Worm (Caenorhabditis elegans): ENCODE data around the gene D1044.4.

The D1044.4 gene

DNA sequence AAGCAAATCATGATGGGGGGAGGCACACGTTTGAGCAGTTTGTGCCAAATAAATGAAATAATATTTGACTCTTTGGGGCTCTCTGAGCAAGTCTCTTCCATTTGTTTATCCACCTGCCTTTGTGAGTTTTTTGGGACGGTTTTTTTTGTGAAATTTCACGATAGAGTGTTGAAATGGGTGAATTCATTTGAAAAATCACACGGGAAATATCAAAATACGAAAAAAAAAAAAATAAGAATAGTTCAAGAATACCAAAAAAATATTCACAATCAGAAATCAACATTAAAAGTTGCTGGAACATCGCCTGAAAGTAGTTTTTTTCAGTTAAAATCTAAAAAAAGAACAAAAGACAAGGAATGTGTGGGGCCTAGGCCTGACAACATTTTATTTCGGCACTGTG, 9.3 kb downstream of the D1044.4 start, which contains the start of gene pqn-25:
TSS of gene pqn-25 (minus strand) at position 101 of the 400 bp plus-strand sequence.
- TF ChIP-seq sptf-1 (tag; optimal IDR thresholded peaks at IDR 0.05), result no peak
- TF ChIP-seq tbx-8 (GFP tag; optimal IDR thresholded peaks at IDR 0.05), result no peak
- TF ChIP-seq lin-32 (GFP tag; optimal IDR thresholded peaks at IDR 0.05), result no peak
- TF ChIP-seq M03D4.4 (tag; optimal IDR thresholded peaks at IDR 0.05), result no peak
- no peak for TF ChIP-seq unc-120 (tag; optimal IDR thresholded peaks at IDR 0.05; ENCODE audit: poor library complexity, severe bottlenecking)
- no peak for TF ChIP-seq hlh-1 (tag; optimal IDR thresholded peaks at IDR 0.05)
- TF ChIP-seq ceh-39 (tag; optimal IDR thresholded peaks at IDR 0.05), result no peak
- TF ChIP-seq ces-1 (GFP tag; optimal IDR thresholded peaks at IDR 0.05), result no peak
- no peak for TF ChIP-seq bed-3 (GFP tag; optimal IDR thresholded peaks at IDR 0.05)
- TF ChIP-seq ham-2 (GFP tag; optimal IDR thresholded peaks at IDR 0.05), result no peak
- TF ChIP-seq lin-13 (tag; optimal IDR thresholded peaks at IDR 0.05), result no peak
- TF ChIP-seq sem-2 (GFP tag; optimal IDR thresholded peaks at IDR 0.05), result no peak
- TF ChIP-seq flh-1 (GFP tag; optimal IDR thresholded peaks at IDR 0.05), result no peak
- TF ChIP-seq mab-5 (tag; optimal IDR thresholded peaks at IDR 0.05), result no peak
- no peak for TF ChIP-seq ztf-11 (tag; optimal IDR thresholded peaks at IDR 0.05)
- TF ChIP-seq drap-1 (GFP tag; optimal IDR thresholded peaks at IDR 0.05), result no peak
- no peak for TF ChIP-seq nhr-12 (tag; optimal IDR thresholded peaks at IDR 0.05)

DNA sequence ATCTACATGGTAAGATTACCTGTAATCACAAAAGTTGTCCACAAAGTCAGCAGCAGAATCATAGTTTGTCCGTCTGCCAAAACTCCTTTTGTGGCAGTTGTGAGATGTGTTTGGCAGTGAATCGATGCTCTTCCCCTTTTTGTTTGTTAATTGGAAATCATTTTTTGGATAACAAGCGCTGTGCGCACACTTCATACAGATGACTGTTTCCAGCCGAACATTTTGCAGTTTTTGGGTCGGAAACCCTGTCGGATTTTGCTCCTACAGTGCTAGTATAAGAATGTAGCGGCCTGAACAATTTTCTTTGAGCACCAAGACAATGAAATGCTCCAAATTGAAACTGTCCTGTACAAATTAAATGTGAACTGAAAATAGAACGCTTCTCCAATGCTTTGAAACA, 13.2 kb downstream of the D1044.4 start, which contains the start of gene D1044.7:
TSS of gene D1044.7 (minus strand) at position 101 of the 400 bp plus-strand sequence.
- TF ChIP-seq lin-32 (GFP tag; optimal IDR thresholded peaks at IDR 0.05) (no peak), unc-62 (GFP tag; optimal IDR thresholded peaks at IDR 0.05) (no peak), ham-2 (GFP tag; optimal IDR thresholded peaks at IDR 0.05) (no peak), drap-1 (GFP tag; optimal IDR thresholded peaks at IDR 0.05) (no peak), sptf-1 (tag; optimal IDR thresholded peaks at IDR 0.05) (no peak), ztf-11 (tag; optimal IDR thresholded peaks at IDR 0.05) (no peak), nhr-76 (tag; optimal IDR thresholded peaks at IDR 0.05) (no peak)

DNA sequence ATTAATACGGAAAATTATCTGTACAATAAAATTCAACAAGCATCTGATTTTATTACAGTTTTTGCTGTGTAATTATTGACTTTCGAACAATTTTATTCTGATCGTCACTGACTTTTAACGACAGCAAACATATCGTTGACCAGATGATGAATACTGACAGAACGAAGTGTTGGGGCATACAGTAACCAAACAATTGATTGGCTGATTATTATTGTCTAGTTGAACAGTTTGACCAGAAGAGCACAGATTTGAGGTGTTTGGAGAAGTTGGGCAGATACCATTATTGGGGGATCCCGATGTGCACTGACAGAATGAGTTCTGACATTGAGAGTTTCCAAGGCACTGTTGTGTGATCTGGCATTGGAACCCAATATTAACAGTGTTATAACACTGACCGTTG, 14.9 kb downstream of the D1044.4 start:
- no peak for TF ChIP-seq lin-32 (GFP tag; optimal IDR thresholded peaks at IDR 0.05)
- no peak for TF ChIP-seq unc-39 (tag; optimal IDR thresholded peaks at IDR 0.05)
- no peak for TF ChIP-seq nhr-2 (tag; optimal IDR thresholded peaks at IDR 0.05)
- TF ChIP-seq ceh-39 (tag; optimal IDR thresholded peaks at IDR 0.05), result no peak
- no peak for TF ChIP-seq mab-5 (tag; optimal IDR thresholded peaks at IDR 0.05)
- no peak for TF ChIP-seq sptf-1 (tag; optimal IDR thresholded peaks at IDR 0.05)
- TF ChIP-seq nhr-76 (tag; optimal IDR thresholded peaks at IDR 0.05), result no peak
- no peak for TF ChIP-seq ceh-83 (GFP tag; optimal IDR thresholded peaks at IDR 0.05)

DNA sequence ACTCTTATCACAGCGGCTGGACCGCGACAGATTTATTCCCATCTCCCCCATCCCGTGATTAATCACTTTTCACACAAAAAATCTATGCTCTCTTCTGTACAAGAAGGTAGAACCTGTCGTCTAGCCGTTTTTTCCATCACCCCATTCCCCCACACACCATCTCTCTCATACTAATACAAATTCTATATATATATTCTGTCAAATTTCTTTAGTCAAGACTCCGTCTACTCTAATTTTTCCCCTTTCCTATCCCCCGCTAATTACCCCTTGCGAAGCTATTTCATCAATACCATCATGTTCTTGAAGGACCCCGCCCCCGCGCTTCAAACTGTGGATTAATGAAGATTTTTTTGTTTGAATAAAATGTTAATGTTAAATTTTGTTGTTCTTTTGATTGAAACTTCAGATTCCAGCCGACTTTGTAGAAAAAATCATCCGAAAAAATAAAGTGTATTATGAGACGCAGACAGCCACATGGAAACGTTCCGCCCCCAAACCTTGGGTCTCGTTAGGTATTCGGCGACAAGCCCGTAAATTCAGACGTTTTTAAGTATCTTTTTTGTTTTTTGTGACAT, 15.7 kb downstream of the D1044.4 start:
- no peak for TF ChIP-seq bed-3 (GFP tag; optimal IDR thresholded peaks at IDR 0.05)
- peak; percentile 18 for TF ChIP-seq M03D4.4 (tag; optimal IDR thresholded peaks at IDR 0.05)

DNA sequence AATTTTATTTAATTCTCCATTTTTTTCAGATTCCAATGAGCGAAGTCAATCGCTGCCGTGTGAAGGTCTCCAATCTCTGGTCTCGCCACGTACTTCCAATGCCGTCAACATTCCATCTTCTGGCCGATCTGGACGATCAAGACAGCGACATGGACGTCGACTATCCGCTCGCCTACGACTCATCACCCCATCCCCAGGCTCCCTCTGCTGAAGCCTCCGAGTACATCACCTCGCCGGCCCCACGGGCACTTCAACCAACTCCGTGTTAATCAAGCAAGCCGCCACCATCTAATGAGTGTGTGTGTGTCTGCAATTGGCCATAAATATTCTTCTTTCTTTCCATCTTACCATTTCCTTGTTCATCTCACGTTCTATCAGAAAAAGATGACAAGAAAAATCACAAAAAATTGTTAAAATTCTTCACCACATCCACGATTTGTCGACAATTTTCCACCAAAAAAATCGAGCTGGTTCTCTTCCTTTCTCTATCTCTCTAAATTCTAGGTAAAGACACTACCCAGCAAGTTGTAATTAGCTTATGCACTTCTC, 16.3 kb downstream of the D1044.4 start:
- TF ChIP-seq lsy-2 (tag; optimal IDR thresholded peaks at IDR 0.05) (no peak), mls-2 (tag; optimal IDR thresholded peaks at IDR 0.05) (no peak), M03D4.4 (tag; optimal IDR thresholded peaks at IDR 0.05) (no peak), ztf-11 (tag; optimal IDR thresholded peaks at IDR 0.05) (no peak), bed-3 (GFP tag; optimal IDR thresholded peaks at IDR 0.05) (no peak), ces-1 (GFP tag; optimal IDR thresholded peaks at IDR 0.05) (no peak), nhr-28 (tag; optimal IDR thresholded peaks at IDR 0.05) (no peak), mep-1 (tag; optimal IDR thresholded peaks at IDR 0.05) (no peak), flh-1 (GFP tag; optimal IDR thresholded peaks at IDR 0.05) (no peak), pha-4 (tag; optimal IDR thresholded peaks at IDR 0.05) (no peak), ceh-39 (tag; optimal IDR thresholded peaks at IDR 0.05) (no peak), elt-1 (tag; optimal IDR thresholded peaks at IDR 0.05; ENCODE audit: borderline replicate concordance, insufficient read depth) (no peak), drap-1 (GFP tag; optimal IDR thresholded peaks at IDR 0.05) (no peak), nhr-2 (tag; optimal IDR thresholded peaks at IDR 0.05) (no peak)

All from whole organism, mixed stage, embryonic.